Worm (Caenorhabditis elegans) whole organism, L4 larva: ENCODE data around the gene ZK1307.4.
A peak's percentile ranks its signal among the peaks of the same experiment; 100 is the strongest.

Experiments
- R02D3.7 ChIP-seq: fragments of 150-350 bp; sonication (generic microtip); optimal IDR thresholded peaks from 3 replicates; lab custom pipeline; 2014; ENCODE audit warnings: missing biosample characterization, missing genetic modification characterization
- T26A8.4 ChIP-seq: fragments of 200-800 bp; sonication (Bioruptor generic); IDR thresholded peaks from 2 replicates; pipeline ENCODE4 v1.3.6; 2022; ENCODE audit warnings: missing genetic modification characterization, missing compliant biosample characterization
- ZK337.2 ChIP-seq: fragments of 200-800 bp; sonication (Bioruptor generic); IDR thresholded peaks from 2 replicates; pipeline ENCODE4 v1.3.6; 2022; ENCODE audit warnings: missing genetic modification reagents, missing genetic modification characterization, missing compliant biosample characterization
- ZK546.5 ChIP-seq, 2 experiments: sonication (generic microtip); optimal IDR thresholded peaks; 2 replicates each; lab custom pipeline; 2017; ENCODE audit warnings: missing biosample characterization in 2 of 2, missing genetic modification characterization in 2 of 2
- attf-4 ChIP-seq: sonication (generic microtip); optimal IDR thresholded peaks from 3 replicates; lab custom pipeline; 2017; ENCODE audit warnings: missing biosample characterization, missing genetic modification characterization
- ceh-28 ChIP-seq: fragments of 150-350 bp; optimal IDR thresholded peaks from 2 replicates; lab custom pipeline; 2014; ENCODE audit warnings: missing biosample characterization, missing genetic modification reagents, missing genetic modification characterization
- ces-1 ChIP-seq: fragments of 150-350 bp; sonication (generic microtip); optimal IDR thresholded peaks from 4 replicates; lab custom pipeline; 2014; ENCODE audit warnings: missing biosample characterization, missing genetic modification reagents, missing genetic modification characterization
- daf-8 ChIP-seq: fragments of 200-800 bp; sonication (Bioruptor generic); IDR thresholded peaks from 2 replicates; pipeline ENCODE4 v1.3.6; 2022; ENCODE audit warnings: missing genetic modification characterization, missing compliant biosample characterization
- dmd-6 ChIP-seq: fragments of 200-800 bp; sonication (Bioruptor generic); IDR thresholded peaks from 2 replicates; pipeline ENCODE4 v1.3.6; 2022; ENCODE audit warnings: missing genetic modification reagents, missing genetic modification characterization, missing compliant biosample characterization
- dmd-8 ChIP-seq: fragments of 200-800 bp; sonication (Bioruptor generic); IDR thresholded peaks from 2 replicates; pipeline ENCODE4 v1.3.6; 2022; ENCODE audit warnings: missing genetic modification characterization, missing compliant biosample characterization
- duxl-1 ChIP-seq: sonication (generic microtip); optimal IDR thresholded peaks from 2 replicates; lab custom pipeline; 2016; ENCODE audit warnings: mild to moderate bottlenecking, missing genetic modification characterization, moderate library complexity, missing compliant biosample characterization; ENCODE audit not compliant: poor library complexity
- egl-27 ChIP-seq: sonication (generic microtip); optimal IDR thresholded peaks from 3 replicates; lab custom pipeline; 2017; ENCODE audit warnings: missing biosample characterization, missing genetic modification reagents, missing genetic modification characterization
- gei-8 ChIP-seq: fragments of 200-800 bp; sonication (Bioruptor generic); optimal IDR thresholded peaks from 2 replicates; lab custom pipeline; 2018; ENCODE audit warnings: mild to moderate bottlenecking, missing genetic modification characterization, missing compliant biosample characterization
- hif-1 ChIP-seq, 2 experiments: sonication (generic microtip); optimal IDR thresholded peaks; 2 replicates each; lab custom pipeline; 2016 to 2017; ENCODE audit warnings: missing compliant biosample characterization in 2 of 2, missing genetic modification characterization in 2 of 2, missing genetic modification reagents in 2 of 2, missing genotype in 2 of 2, mild to moderate bottlenecking in 1 of 2
- hlh-30 ChIP-seq: sonication (generic microtip); optimal IDR thresholded peaks from 2 replicates; lab custom pipeline; 2017; ENCODE audit warnings: antibody characterized with exemption, mild to moderate bottlenecking, missing genetic modification characterization, missing compliant biosample characterization; ENCODE audit not compliant: insufficient read depth
- hmg-1.1 ChIP-seq: fragments of 200-800 bp; sonication (Bioruptor generic); IDR thresholded peaks from 2 replicates; pipeline ENCODE4 v1.3.6; 2022; ENCODE audit warnings: missing genetic modification reagents, missing genetic modification characterization, missing compliant biosample characterization
- lin-39 ChIP-seq: fragments of 150-350 bp; optimal IDR thresholded peaks from 2 replicates; lab custom pipeline; 2014; ENCODE audit warnings: missing biosample characterization, missing genetic modification reagents, missing genetic modification characterization
- lsy-2 ChIP-seq, 2 experiments: fragments of 150-350 bp in 1 of 2; sonication (generic microtip) in 1 of 2; optimal IDR thresholded peaks; 2 replicates each; lab custom pipeline; 2014 to 2017; ENCODE audit warnings: missing biosample characterization in 2 of 2, missing genetic modification characterization in 2 of 2
- madf-5 ChIP-seq, 2 experiments: fragments of 200-800 bp; sonication (Bioruptor generic); IDR thresholded peaks; 2 replicates each; pipeline ENCODE4 v1.3.6; 2022; ENCODE audit warnings: missing compliant biosample characterization in 2 of 2, missing genetic modification characterization in 2 of 2
- madf-9 ChIP-seq: fragments of 200-800 bp; sonication (Bioruptor generic); conservative IDR thresholded peaks from 2 replicates; pipeline ENCODE4 v1.3.6; 2022; ENCODE audit warnings: missing genetic modification reagents, missing genetic modification characterization, missing compliant biosample characterization
- nhr-111 ChIP-seq: fragments of 200-800 bp; sonication (Bioruptor generic); optimal IDR thresholded peaks from 2 replicates; lab custom pipeline; 2018; ENCODE audit warnings: mild to moderate bottlenecking, missing genetic modification characterization, missing compliant biosample characterization
- nhr-237 ChIP-seq: sonication (generic microtip); optimal IDR thresholded peaks from 2 replicates; lab custom pipeline; 2017; ENCODE audit warnings: missing biosample characterization, missing genetic modification characterization
- nhr-25 ChIP-seq: sonication (generic microtip); optimal IDR thresholded peaks from 2 replicates; lab custom pipeline; 2017; ENCODE audit warnings: missing genetic modification characterization, mild to moderate bottlenecking, missing compliant biosample characterization, antibody characterized with exemption, moderate library complexity, borderline replicate concordance; ENCODE audit not compliant: insufficient read depth
- nhr-28 ChIP-seq: fragments of 150-350 bp; optimal IDR thresholded peaks from 2 replicates; lab custom pipeline; 2014; ENCODE audit warnings: missing biosample characterization, missing genetic modification characterization
- nhr-48 ChIP-seq: sonication (generic microtip); optimal IDR thresholded peaks from 2 replicates; lab custom pipeline; 2016; ENCODE audit warnings: mild to moderate bottlenecking, missing genetic modification characterization, missing compliant biosample characterization
- nhr-6 ChIP-seq: fragments of 150-350 bp; optimal IDR thresholded peaks from 2 replicates; lab custom pipeline; 2014; ENCODE audit warnings: missing biosample characterization, missing genetic modification characterization
- pha-4 ChIP-seq, 2 experiments: fragments of 150-350 bp in 1 of 2; fragments of 200-800 bp in 1 of 2; sonication (Bioruptor generic) in 1 of 2; IDR thresholded peaks in 1 of 2; optimal IDR thresholded peaks in 1 of 2; 2 replicates each; pipeline versions ENCODE4 v1.3.6 to Lab custom; 2014 to 2022; ENCODE audit warnings: missing genetic modification characterization in 2 of 2, missing genetic modification reagents in 2 of 2, missing biosample characterization in 1 of 2, missing compliant biosample characterization in 1 of 2
- pqm-1 ChIP-seq: sonication (generic microtip); optimal IDR thresholded peaks from 2 replicates; lab custom pipeline; 2017; ENCODE audit warnings: missing biosample characterization, missing genetic modification characterization
- sdz-12 ChIP-seq: fragments of 200-800 bp; sonication (Bioruptor generic); optimal IDR thresholded peaks from 2 replicates; lab custom pipeline; 2018; ENCODE audit warnings: mild to moderate bottlenecking, missing genetic modification characterization, missing compliant biosample characterization
- set-16 ChIP-seq: fragments of 200-800 bp; sonication (Bioruptor generic); IDR thresholded peaks from 2 replicates; pipeline ENCODE4 v1.3.6; 2022; ENCODE audit warnings: missing genetic modification reagents, missing genetic modification characterization, missing compliant biosample characterization
- unc-62 ChIP-seq, 3 experiments: fragments of 150-350 bp in 1 of 3; sonication (generic microtip); optimal IDR thresholded peaks in 2 of 3; peaks in 1 of 3; 1 replicate in 1 of 3; 2 replicates in 2 of 3; lab custom pipeline; 2014 to 2017; ENCODE audit warnings: missing biosample characterization in 3 of 3, missing genetic modification characterization in 3 of 3, missing genetic modification reagents in 3 of 3, missing genotype in 1 of 3

ZK1307.4 gene

DNA sequence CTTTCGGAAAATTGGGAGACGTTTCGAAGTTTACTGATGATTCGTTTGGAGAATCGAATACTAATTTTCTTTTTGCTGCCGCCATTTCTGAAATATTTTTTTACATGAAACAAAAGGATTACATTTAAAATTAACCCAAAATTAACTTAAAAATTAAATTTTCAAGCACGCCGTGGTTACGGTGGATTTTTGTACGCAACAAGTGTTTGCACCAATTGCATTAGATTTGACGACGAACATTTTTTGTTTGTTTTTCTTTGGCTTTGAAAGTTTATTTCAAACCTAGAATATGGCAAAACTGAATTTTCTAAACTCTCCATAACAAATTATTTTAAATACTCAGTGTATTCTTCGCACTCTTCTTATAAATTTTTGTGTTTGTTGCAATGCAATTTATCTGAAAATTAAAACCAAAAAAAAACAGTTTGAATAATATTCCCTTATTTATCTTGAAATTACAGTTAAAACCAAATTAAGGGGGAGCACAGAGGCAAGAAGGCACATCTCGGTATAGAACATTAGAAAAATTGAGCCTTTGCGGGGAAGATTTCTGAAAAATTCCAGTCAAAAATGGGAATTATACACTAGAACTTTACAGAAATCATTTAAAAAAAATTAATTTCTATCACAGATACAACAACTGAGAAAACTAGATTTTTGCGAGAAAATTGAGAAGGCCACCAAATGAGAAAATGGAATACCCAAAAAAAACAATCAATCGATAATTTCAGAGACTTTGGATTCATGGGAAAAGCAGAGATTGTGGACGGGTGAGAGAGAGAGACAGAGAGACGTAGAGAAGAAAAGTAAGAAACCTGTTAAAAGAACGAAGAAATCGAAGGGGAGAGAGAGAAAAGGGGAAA, 34.3 kb downstream of the ZK1307.4 start, which contains the start of gene hal-3 (continued):
- 0 out of 2 replicates have a peak, but pooled peaks have one; percentile 14 for TF ChIP-seq dmd-8 (GFP tag; lab: Robert Waterston, UW)
- TF ChIP-seq pha-4 (GFP tag; IDR thresholded peaks at IDR 0.05; lab: Robert Waterston, UW) = peak; percentile 42
- TF ChIP-seq pha-4 (tag; optimal IDR thresholded peaks at IDR 0.05; lab: Kevin White, UChicago) = no peak
- 0 out of 2 replicates have a peak, but pooled peaks have one; percentile 4 for TF ChIP-seq madf-9
- TF ChIP-seq ceh-28 (tag; lab: Kevin White, UChicago) = peak; percentile 67
- peak in 1 of 2 experiments; percentile 18 for TF ChIP-seq hif-1 (tag; optimal IDR thresholded peaks at IDR 0.05; lab: Kevin White, UChicago)
- peak; percentile 38 for TF ChIP-seq duxl-1 (tag; lab: Kevin White, UChicago)
- TF ChIP-seq hmg-1.1 (GFP tag; lab: Robert Waterston, UW) = peak; percentile 14; the same call in 1 of the 2 replicates
- TF ChIP-seq sdz-12 (GFP tag; lab: Kevin White, UChicago) = peak; percentile 18
- TF ChIP-seq ZK546.5 (tag; optimal IDR thresholded peaks at IDR 0.05; lab: Kevin White, UChicago) = no peak
- no peak for TF ChIP-seq nhr-111
- no peak for TF ChIP-seq pqm-1 (tag; lab: Kevin White, UChicago)
- TF ChIP-seq nhr-48 = no peak
- TF ChIP-seq madf-5 (GFP tag; IDR thresholded peaks at IDR 0.05; lab: Robert Waterston, UW) = no peak
- TF ChIP-seq set-16 (GFP tag; lab: Robert Waterston, UW) = no peak
- peak; percentile 10 for TF ChIP-seq nhr-237 (tag; lab: Kevin White, UChicago)

ce11 chrII:9614728-9615127, 36.9 kb downstream of the ZK1307.4 start, which contains the start of gene hlh-6:
Gene hlh-6 (minus strand): TSS chrII:9614828.
- TF ChIP-seq daf-8 (GFP tag; lab: Robert Waterston, UW) = no peak
- no peak for TF ChIP-seq dmd-6 (GFP tag; lab: Robert Waterston, UW)
- TF ChIP-seq hmg-1.1 (GFP tag; lab: Robert Waterston, UW) = no peak
- no peak for TF ChIP-seq ZK546.5 (tag; optimal IDR thresholded peaks at IDR 0.05; lab: Kevin White, UChicago)
- TF ChIP-seq nhr-25 = no peak
- no peak for TF ChIP-seq lsy-2 (tag; optimal IDR thresholded peaks at IDR 0.05; lab: Kevin White, UChicago)
- TF ChIP-seq nhr-28 (tag; lab: Kevin White, UChicago) = no peak
- no peak for TF ChIP-seq egl-27 (tag; lab: Kevin White, UChicago)
- TF ChIP-seq R02D3.7 (tag; lab: Kevin White, UChicago) = no peak
- TF ChIP-seq hlh-30 (tag; lab: Kevin White, UChicago) = no peak
- TF ChIP-seq madf-5 (GFP tag; IDR thresholded peaks at IDR 0.05; lab: Robert Waterston, UW) = no peak
- TF ChIP-seq ces-1 (GFP tag; lab: Kevin White, UChicago) = no peak

DNA sequence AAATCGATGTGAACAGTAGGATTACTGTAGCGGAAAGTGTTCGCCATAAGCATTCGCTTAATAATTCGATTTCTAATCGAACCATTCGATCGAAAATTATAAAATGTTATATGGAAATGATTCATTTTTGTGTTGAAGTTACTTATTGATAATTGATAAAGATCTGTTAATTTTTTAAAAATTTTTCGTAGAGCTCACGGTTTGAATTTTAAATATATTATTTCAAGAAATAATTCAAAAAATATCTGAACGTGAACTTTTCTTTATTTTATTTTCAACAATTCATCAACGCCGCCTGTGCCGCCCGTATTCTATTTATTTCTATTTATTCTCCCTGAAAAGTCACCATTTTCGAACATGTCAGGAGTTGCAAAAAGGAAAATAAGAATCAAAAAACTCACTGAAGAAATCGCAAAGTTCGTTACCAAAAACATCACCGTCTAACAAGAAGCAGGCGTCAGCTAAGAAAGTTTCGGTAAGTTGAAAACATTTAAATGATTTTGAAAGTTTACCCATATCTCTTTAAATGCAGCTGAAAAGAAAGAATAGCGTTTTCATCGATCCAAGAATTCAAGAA, 40.2 kb downstream of the ZK1307.4 start, which contains the start of the genes T15H9.5 and T15H9.4:
Gene T15H9.5, minus strand, starts transcription at position 101 of the 577 bp plus-strand sequence.
Gene T15H9.4, plus strand, starts transcription at position 527 of the 577 bp plus-strand sequence.
- no peak for TF ChIP-seq ZK337.2 (GFP tag; lab: Robert Waterston, UW)
- TF ChIP-seq nhr-6 (tag; lab: Kevin White, UChicago) = no peak
- no peak for TF ChIP-seq lin-39
- no peak for TF ChIP-seq gei-8 (GFP tag; lab: Kevin White, UChicago)
- TF ChIP-seq attf-4 (tag; lab: Kevin White, UChicago) = no peak

ce11 chrII:9609296-9609695, 42.3 kb downstream of the ZK1307.4 start, which contains the start of gene pap-2:
Gene pap-2 (minus strand): TSS chrII:9609396.
- TF ChIP-seq T26A8.4 (GFP tag; lab: Robert Waterston, UW) (no peak), unc-62 (GFP tag; optimal IDR thresholded peaks at IDR 0.05 in 1 of 2; lab: Kevin White, UChicago) (no peak), unc-62 (tag; optimal IDR thresholded peaks at IDR 0.05; lab: Kevin White, UChicago) (no peak)
